Worm (Caenorhabditis elegans) whole organism, L2 larva: ENCODE results near the gene C07A9.13.

Source experiments
- aly-2 ChIP-seq: fragments of 150-350 bp; optimal IDR thresholded peaks from 2 replicates; lab custom pipeline; 2014; ENCODE audit warnings: missing biosample characterization, missing genetic modification characterization
- ama-1 ChIP-seq: fragments of 150-350 bp; optimal IDR thresholded peaks from 2 replicates; lab custom pipeline; 2018; ENCODE audit warnings: inconsistent platforms
- blmp-1 ChIP-seq: sonication (generic microtip); optimal IDR thresholded peaks from 2 replicates; lab custom pipeline; 2017; ENCODE audit warnings: missing genetic modification characterization, mild to moderate bottlenecking, missing compliant biosample characterization, antibody characterized with exemption, moderate library complexity; ENCODE audit not compliant: insufficient read depth
- elt-3 ChIP-seq: sonication (generic microtip); optimal IDR thresholded peaks from 2 replicates; lab custom pipeline; 2017; ENCODE audit warnings: missing biosample characterization, missing genetic modification characterization
- gmeb-1 ChIP-seq: fragments of 150-350 bp; optimal IDR thresholded peaks from 2 replicates; lab custom pipeline; 2014; ENCODE audit warnings: missing biosample characterization, missing genetic modification characterization
- lin-13 ChIP-seq: fragments of 150-350 bp; optimal IDR thresholded peaks from 2 replicates; lab custom pipeline; 2014; ENCODE audit warnings: missing biosample characterization, missing genetic modification reagents, missing genetic modification characterization
- lin-39 ChIP-seq: fragments of 150-350 bp; optimal IDR thresholded peaks from 2 replicates; lab custom pipeline; 2014; ENCODE audit warnings: missing biosample characterization, missing genetic modification reagents, missing genetic modification characterization
- nhr-77 ChIP-seq: fragments of 150-350 bp; optimal IDR thresholded peaks from 2 replicates; lab custom pipeline; 2014; ENCODE audit warnings: missing biosample characterization, missing genetic modification characterization
- unc-62 ChIP-seq: fragments of 150-350 bp; optimal IDR thresholded peaks from 2 replicates; lab custom pipeline; 2014; ENCODE audit warnings: missing biosample characterization, missing genetic modification reagents, missing genetic modification characterization
- ztf-11 ChIP-seq: sonication (generic microtip); optimal IDR thresholded peaks from 2 replicates; lab custom pipeline; 2017; ENCODE audit warnings: missing biosample characterization, missing genetic modification characterization

DNA sequence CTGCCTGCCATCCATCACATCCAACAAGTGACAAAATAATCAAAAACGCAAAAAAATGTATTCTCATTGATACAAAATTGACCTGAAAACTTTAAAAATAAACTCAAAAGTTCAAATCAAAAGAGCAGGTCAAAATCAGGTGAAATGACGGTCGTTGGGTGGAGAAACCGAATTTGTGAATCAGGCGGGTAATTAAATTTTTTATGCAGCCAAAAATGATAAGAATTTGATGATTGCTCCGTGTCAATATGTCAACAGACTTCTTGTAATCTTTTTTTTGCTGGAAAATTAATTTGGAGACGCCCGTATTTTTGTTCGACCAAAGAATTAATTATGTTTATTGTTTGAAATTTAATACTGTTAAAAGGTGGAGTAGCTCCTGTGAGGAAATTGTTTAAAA is 32.8 kb upstream of the C07A9.13 start, which contains the start of gene ncx-6:
- TF ChIP-seq unc-62 = no peak
- TF ChIP-seq ama-1 (lab: Kevin White, UChicago) = no peak
- TF ChIP-seq lin-39 (tag; lab: Kevin White, UChicago) = no peak
- TF ChIP-seq aly-2 (tag; lab: Kevin White, UChicago) = no peak
- no peak for TF ChIP-seq ztf-11 (tag; lab: Kevin White, UChicago)
- TF ChIP-seq nhr-77 (tag; lab: Kevin White, UChicago) = no peak
- TF ChIP-seq gmeb-1 (tag; lab: Kevin White, UChicago) = no peak
- no peak for TF ChIP-seq lin-13 (GFP tag; lab: Kevin White, UChicago)
- no peak for TF ChIP-seq elt-3 (tag; lab: Kevin White, UChicago)
- no peak for TF ChIP-seq blmp-1
